Worm (Caenorhabditis elegans) whole organism, L2 larva: ENCODE measurements around the gene srw-41.

Source experiments
- F13H6.1 ChIP-seq: sonication (generic microtip); optimal IDR thresholded peaks from 2 replicates; lab custom pipeline; 2016; ENCODE audit warnings: missing genetic modification characterization, missing compliant biosample characterization
- Y55F3AM.14 ChIP-seq: fragments of 200-800 bp; sonication (Bioruptor generic); optimal IDR thresholded peaks from 2 replicates; lab custom pipeline; 2018; ENCODE audit warnings: mild to moderate bottlenecking, missing genetic modification characterization, missing compliant biosample characterization
- ZK546.5 ChIP-seq: sonication (generic microtip); optimal IDR thresholded peaks from 2 replicates; lab custom pipeline; 2017; ENCODE audit warnings: missing biosample characterization, missing genetic modification characterization
- ama-1 ChIP-seq: fragments of 150-350 bp; optimal IDR thresholded peaks from 2 replicates; lab custom pipeline; 2018; ENCODE audit warnings: inconsistent platforms
- ceh-82 ChIP-seq: fragments of 150-350 bp; optimal IDR thresholded peaks from 2 replicates; lab custom pipeline; 2014; ENCODE audit warnings: missing biosample characterization, missing genetic modification characterization
- dmd-4 ChIP-seq: sonication (generic microtip); optimal IDR thresholded peaks from 2 replicates; lab custom pipeline; 2017; ENCODE audit warnings: missing biosample characterization, missing genetic modification characterization
- egl-27 ChIP-seq: sonication (generic microtip); optimal IDR thresholded peaks from 3 replicates; lab custom pipeline; 2017; ENCODE audit warnings: missing biosample characterization, missing genetic modification reagents, missing genetic modification characterization
- elt-1 ChIP-seq: fragments of 150-350 bp; optimal IDR thresholded peaks from 2 replicates; lab custom pipeline; 2014; ENCODE audit warnings: missing biosample characterization, missing genetic modification characterization
- elt-3 ChIP-seq: sonication (generic microtip); optimal IDR thresholded peaks from 2 replicates; lab custom pipeline; 2017; ENCODE audit warnings: missing biosample characterization, missing genetic modification characterization
- lsy-2 ChIP-seq, 2 experiments: fragments of 150-350 bp in 1 of 2; sonication (generic microtip) in 1 of 2; optimal IDR thresholded peaks; 2 replicates each; lab custom pipeline; 2014 to 2017; ENCODE audit warnings: missing biosample characterization in 2 of 2, missing genetic modification characterization in 2 of 2
- mab-5 ChIP-seq: fragments of 150-350 bp; optimal IDR thresholded peaks from 2 replicates; lab custom pipeline; 2014; ENCODE audit warnings: missing biosample characterization, missing genetic modification characterization
- mdl-1 ChIP-seq, 2 experiments: fragments of 150-350 bp in 1 of 2; sonication (generic microtip) in 1 of 2; optimal IDR thresholded peaks; 2 replicates each; lab custom pipeline; 2017; ENCODE audit warnings: missing biosample characterization in 2 of 2, missing genetic modification characterization in 2 of 2
- nhr-10 ChIP-seq: sonication (generic microtip); optimal IDR thresholded peaks from 2 replicates; lab custom pipeline; 2017; ENCODE audit warnings: missing biosample characterization, missing genetic modification characterization
- nhr-11 ChIP-seq: fragments of 150-350 bp; optimal IDR thresholded peaks from 2 replicates; lab custom pipeline; 2014; ENCODE audit warnings: missing biosample characterization, missing genetic modification characterization
- nhr-12 ChIP-seq: fragments of 150-350 bp; optimal IDR thresholded peaks from 2 replicates; lab custom pipeline; 2014; ENCODE audit warnings: missing biosample characterization, missing genetic modification characterization
- nhr-129 ChIP-seq: fragments of 150-350 bp; optimal IDR thresholded peaks from 2 replicates; lab custom pipeline; 2014; ENCODE audit warnings: missing biosample characterization, missing genetic modification characterization
- nhr-23 ChIP-seq: fragments of 150-350 bp; optimal IDR thresholded peaks from 2 replicates; lab custom pipeline; 2014; ENCODE audit warnings: missing biosample characterization, missing genetic modification reagents, missing genetic modification characterization
- nhr-25 ChIP-seq: fragments of 150-350 bp; sonication (generic microtip); optimal IDR thresholded peaks from 3 replicates; lab custom pipeline; 2014; ENCODE audit warnings: missing biosample characterization, missing genetic modification characterization
- nhr-6 ChIP-seq: fragments of 150-350 bp; optimal IDR thresholded peaks from 2 replicates; lab custom pipeline; 2014; ENCODE audit warnings: missing biosample characterization, missing genetic modification characterization
- nhr-77 ChIP-seq: fragments of 150-350 bp; optimal IDR thresholded peaks from 2 replicates; lab custom pipeline; 2014; ENCODE audit warnings: missing biosample characterization, missing genetic modification characterization
- sem-4 ChIP-seq: fragments of 150-350 bp; optimal IDR thresholded peaks from 2 replicates; lab custom pipeline; 2014; ENCODE audit warnings: missing biosample characterization, missing genetic modification reagents, missing genetic modification characterization
- sma-3 ChIP-seq: sonication (generic microtip); optimal IDR thresholded peaks from 2 replicates; lab custom pipeline; 2016; ENCODE audit warnings: missing genetic modification reagents, missing genetic modification characterization, missing compliant biosample characterization
- sma-9 ChIP-seq, 2 experiments: fragments of 150-350 bp in 1 of 2; sonication (generic microtip) in 1 of 2; optimal IDR thresholded peaks; 2 replicates each; lab custom pipeline; 2014 to 2016; ENCODE audit warnings: missing genetic modification characterization in 2 of 2, mild to moderate bottlenecking in 1 of 2, missing biosample characterization in 1 of 2, missing compliant biosample characterization in 1 of 2, missing genetic modification reagents in 1 of 2, moderate library complexity in 1 of 2
- unc-55 ChIP-seq: fragments of 150-350 bp; sonication (generic microtip); optimal IDR thresholded peaks from 3 replicates; lab custom pipeline; 2014; ENCODE audit warnings: missing biosample characterization, missing genetic modification reagents, missing genetic modification characterization
- unc-62 ChIP-seq: fragments of 150-350 bp; optimal IDR thresholded peaks from 2 replicates; lab custom pipeline; 2014; ENCODE audit warnings: missing biosample characterization, missing genetic modification reagents, missing genetic modification characterization
- zag-1 ChIP-seq: fragments of 150-350 bp; optimal IDR thresholded peaks from 2 replicates; lab custom pipeline; 2014; ENCODE audit warnings: missing biosample characterization, missing genetic modification characterization
- ztf-1 ChIP-seq: fragments of 200-800 bp; sonication (Bioruptor generic); conservative IDR thresholded peaks from 2 replicates; pipeline ENCODE4 v1.3.6; 2022; ENCODE audit warnings: missing genetic modification characterization, missing compliant biosample characterization
- ztf-11 ChIP-seq: sonication (generic microtip); optimal IDR thresholded peaks from 2 replicates; lab custom pipeline; 2017; ENCODE audit warnings: missing biosample characterization, missing genetic modification characterization
- ztf-4 ChIP-seq: fragments of 150-350 bp; optimal IDR thresholded peaks from 2 replicates; lab custom pipeline; 2014; ENCODE audit warnings: missing biosample characterization, missing genetic modification characterization

The srw-41 gene

DNA sequence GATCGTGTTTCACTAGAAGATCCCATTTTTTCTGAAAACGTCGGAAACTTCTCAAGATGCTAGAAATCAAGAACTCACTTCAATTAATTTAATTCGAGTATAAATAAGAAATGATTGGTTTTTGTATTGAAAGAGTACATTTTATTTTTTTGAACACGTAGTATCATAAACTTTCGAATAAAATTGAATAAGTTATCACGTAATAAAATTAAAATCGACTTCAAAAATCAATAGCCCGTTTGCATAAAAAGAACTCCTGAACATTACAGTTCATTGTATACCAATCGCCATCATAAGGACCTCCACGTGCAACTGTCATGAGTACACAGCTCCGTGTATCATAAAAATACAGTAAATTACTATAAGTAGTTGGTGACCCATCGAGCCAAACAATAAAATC is 36.4 kb downstream of the srw-41 start, which contains the start of gene T25E12.16:
Gene T25E12.16, minus strand, starts transcription at position 101 of the 400 bp plus-strand sequence.
- no peak for TF ChIP-seq egl-27 (tag; lab: Kevin White, UChicago)
- TF ChIP-seq zag-1: no peak
- TF ChIP-seq unc-62: no peak
- no peak for TF ChIP-seq ztf-1 (GFP tag; lab: Robert Waterston, UW)
- no peak for TF ChIP-seq nhr-10 (tag; lab: Kevin White, UChicago)
- TF ChIP-seq dmd-4 (tag; lab: Kevin White, UChicago): no peak
- TF ChIP-seq elt-1: no peak
- no peak for TF ChIP-seq mab-5 (tag; lab: Kevin White, UChicago)
- TF ChIP-seq nhr-129 (tag; lab: Kevin White, UChicago): no peak

ce11 chrV:16735518-16735917 is 38.2 kb downstream of the srw-41 start, which contains the start of the genes clec-38 and clec-34:
TSS of gene clec-38 (minus strand) at chrV:16735618.
TSS of gene clec-34 (plus strand) at chrV:16735765.
- TF ChIP-seq Y55F3AM.14 (GFP tag; lab: Kevin White, UChicago) (no peak), zag-1 (no peak), nhr-11 (tag; lab: Kevin White, UChicago) (no peak), lsy-2 (tag; optimal IDR thresholded peaks at IDR 0.05; lab: Kevin White, UChicago) (no peak), nhr-12 (tag; lab: Kevin White, UChicago) (no peak), unc-62 (no peak), nhr-129 (tag; lab: Kevin White, UChicago) (no peak), nhr-77 (tag; lab: Kevin White, UChicago) (no peak), ceh-82 (tag; lab: Kevin White, UChicago) (no peak), dmd-4 (tag; lab: Kevin White, UChicago) (no peak), sma-9 (GFP tag; optimal IDR thresholded peaks at IDR 0.05; lab: Kevin White, UChicago) (no peak), sma-9 (tag; optimal IDR thresholded peaks at IDR 0.05; lab: Kevin White, UChicago) (no peak), nhr-25 (tag; lab: Kevin White, UChicago) (no peak), ztf-11 (tag; lab: Kevin White, UChicago) (no peak), nhr-6 (tag; lab: Kevin White, UChicago) (no peak)

DNA sequence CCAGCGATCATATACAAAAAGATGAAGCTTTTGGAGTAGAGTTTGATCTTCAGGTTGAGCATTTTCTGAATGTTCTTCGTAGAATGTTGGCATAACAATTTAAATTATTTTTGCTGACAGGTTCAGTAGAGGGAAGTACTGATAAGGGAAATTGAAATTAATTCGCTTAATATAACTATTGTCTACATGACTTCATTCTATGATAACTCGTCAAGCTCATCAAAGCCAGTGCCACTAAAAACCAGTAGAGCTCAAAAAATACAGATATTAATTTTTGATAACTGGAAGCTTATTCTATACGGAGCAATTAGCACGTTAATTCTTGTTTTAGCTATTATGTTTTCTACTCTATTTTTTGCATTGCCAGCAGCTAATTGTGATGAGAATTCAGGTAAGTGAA is 41.8 kb downstream of the srw-41 start, which contains the start of the genes clec-29 and clec-39:
Gene clec-29, minus strand, starts transcription at position 101 of the 400 bp plus-strand sequence.
Gene clec-39, plus strand, starts transcription at position 169 of the 400 bp plus-strand sequence.
- TF ChIP-seq nhr-11 (tag; lab: Kevin White, UChicago) (no peak), sma-3 (GFP tag; lab: Kevin White, UChicago) (no peak)

- TF ChIP-seq elt-3 (tag; lab: Kevin White, UChicago): no peak
- no peak for TF ChIP-seq ZK546.5 (tag; lab: Kevin White, UChicago)
- no peak for TF ChIP-seq ama-1 (lab: Kevin White, UChicago)
- TF ChIP-seq mdl-1 (tag; optimal IDR thresholded peaks at IDR 0.05; lab: Kevin White, UChicago): no peak
- TF ChIP-seq nhr-11 (tag; lab: Kevin White, UChicago): no peak
- TF ChIP-seq egl-27 (tag; lab: Kevin White, UChicago): no peak
- no peak for TF ChIP-seq sma-9 (GFP tag; optimal IDR thresholded peaks at IDR 0.05; lab: Kevin White, UChicago)
- TF ChIP-seq sma-9 (tag; optimal IDR thresholded peaks at IDR 0.05; lab: Kevin White, UChicago): no peak
These were observed 44.8 kb downstream of the srw-41 start, which contains the start of gene T25E12.6 for ce11 chrV:16742123-16742522. TSS of gene T25E12.6 (plus strand) at chrV:16742423.

DNA sequence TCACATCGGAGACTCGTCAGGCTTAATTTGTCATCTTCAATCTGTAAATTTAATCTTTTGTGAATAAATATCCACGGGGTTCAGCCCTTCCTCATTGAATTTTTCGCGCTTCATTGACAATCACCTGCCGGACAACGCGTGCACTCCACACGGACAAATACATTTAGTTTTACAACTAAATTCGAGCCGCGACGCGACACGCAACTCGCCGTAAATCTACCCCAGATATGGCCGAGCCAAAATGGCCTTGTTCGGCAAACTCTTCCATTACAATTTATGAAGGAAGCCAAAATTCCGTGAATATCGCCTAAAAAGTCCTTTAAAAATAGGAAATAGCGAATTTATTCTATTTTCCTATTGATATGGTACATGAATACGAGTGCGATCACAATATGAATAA is 47.5 kb downstream of the srw-41 start:
- TF ChIP-seq sem-4 (tag; lab: Kevin White, UChicago): no peak
- TF ChIP-seq nhr-77 (tag; lab: Kevin White, UChicago): no peak
- TF ChIP-seq unc-55 (GFP tag; lab: Kevin White, UChicago): no peak
- no peak for TF ChIP-seq mab-5 (tag; lab: Kevin White, UChicago)
- TF ChIP-seq nhr-25 (tag; lab: Kevin White, UChicago): no peak
- TF ChIP-seq sma-9 (GFP tag; optimal IDR thresholded peaks at IDR 0.05; lab: Kevin White, UChicago): no peak
- TF ChIP-seq sma-9 (tag; optimal IDR thresholded peaks at IDR 0.05; lab: Kevin White, UChicago): no peak
- TF ChIP-seq nhr-23 (tag; lab: Kevin White, UChicago): no peak
- no peak for TF ChIP-seq nhr-10 (tag; lab: Kevin White, UChicago)
- no peak for TF ChIP-seq nhr-6 (tag; lab: Kevin White, UChicago)
- TF ChIP-seq dmd-4 (tag; lab: Kevin White, UChicago): no peak

ce11 chrV:16745214-16745613 is 47.9 kb downstream of the srw-41 start:
- no peak for TF ChIP-seq ztf-4 (tag; lab: Kevin White, UChicago)
- TF ChIP-seq F13H6.1: no peak
- TF ChIP-seq unc-62: no peak
- TF ChIP-seq zag-1: no peak
